Worm (Caenorhabditis elegans): ENCODE results near the gene F46C5.1.

Gene F46C5.1

DNA sequence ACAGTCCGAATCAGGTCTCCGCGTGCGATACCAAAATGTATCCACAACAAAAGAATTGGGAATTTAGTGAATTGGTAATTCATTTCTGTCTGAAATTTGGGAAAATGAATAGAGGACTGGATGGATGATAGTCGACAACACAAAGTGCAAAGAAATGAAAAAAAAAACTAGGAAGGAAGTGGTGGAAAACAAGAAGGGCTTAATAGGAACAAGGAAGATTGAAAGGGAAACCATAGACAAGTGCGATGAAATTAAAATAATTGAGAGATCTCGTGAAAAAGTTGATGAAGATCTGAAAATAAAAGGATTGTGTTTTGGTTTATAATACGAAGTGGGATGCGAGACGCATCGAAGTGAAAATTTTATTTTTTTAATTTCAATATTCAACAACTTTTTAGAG is 26.9 kb downstream of the F46C5.1 start, which contains the start of gene F07H5.7:
Gene F07H5.7 (minus strand): TSS at position 101 of the 400 bp plus-strand sequence.
- TF ChIP-seq C04F5.9 (tag; optimal IDR thresholded peaks at IDR 0.05) (no peak), hpl-2 (GFP tag; optimal IDR thresholded peaks at IDR 0.05) (no peak), sox-4 (tag; optimal IDR thresholded peaks at IDR 0.05) (no peak)

- TF ChIP-seq aly-2 (tag; optimal IDR thresholded peaks at IDR 0.05) = no peak
- no peak for TF ChIP-seq ceh-63 (GFP tag; optimal IDR thresholded peaks at IDR 0.05)
- no peak for TF ChIP-seq lin-35 (GFP tag; optimal IDR thresholded peaks at IDR 0.05)
- no peak for TF ChIP-seq snu-23 (GFP tag; optimal IDR thresholded peaks at IDR 0.05)
- no peak for TF ChIP-seq mab-9 (GFP tag; IDR thresholded peaks at IDR 0.05)
- no peak for TF ChIP-seq unc-130 (tag; optimal IDR thresholded peaks at IDR 0.05)
- no peak for TF ChIP-seq elt-2 (tag; optimal IDR thresholded peaks at IDR 0.05)
- no peak for TF ChIP-seq C16A3.4 (tag; optimal IDR thresholded peaks at IDR 0.05)
- no peak for TF ChIP-seq ceh-90 (tag; optimal IDR thresholded peaks at IDR 0.05)
- no peak for TF ChIP-seq lin-15B (tag; optimal IDR thresholded peaks at IDR 0.05)
Measured at ce11 chrII:8792640-8793039, 28.4 kb downstream of the F46C5.1 start, which contains the start of gene idpa-2. Gene idpa-2, minus strand, starts transcription at chrII:8792740.

DNA sequence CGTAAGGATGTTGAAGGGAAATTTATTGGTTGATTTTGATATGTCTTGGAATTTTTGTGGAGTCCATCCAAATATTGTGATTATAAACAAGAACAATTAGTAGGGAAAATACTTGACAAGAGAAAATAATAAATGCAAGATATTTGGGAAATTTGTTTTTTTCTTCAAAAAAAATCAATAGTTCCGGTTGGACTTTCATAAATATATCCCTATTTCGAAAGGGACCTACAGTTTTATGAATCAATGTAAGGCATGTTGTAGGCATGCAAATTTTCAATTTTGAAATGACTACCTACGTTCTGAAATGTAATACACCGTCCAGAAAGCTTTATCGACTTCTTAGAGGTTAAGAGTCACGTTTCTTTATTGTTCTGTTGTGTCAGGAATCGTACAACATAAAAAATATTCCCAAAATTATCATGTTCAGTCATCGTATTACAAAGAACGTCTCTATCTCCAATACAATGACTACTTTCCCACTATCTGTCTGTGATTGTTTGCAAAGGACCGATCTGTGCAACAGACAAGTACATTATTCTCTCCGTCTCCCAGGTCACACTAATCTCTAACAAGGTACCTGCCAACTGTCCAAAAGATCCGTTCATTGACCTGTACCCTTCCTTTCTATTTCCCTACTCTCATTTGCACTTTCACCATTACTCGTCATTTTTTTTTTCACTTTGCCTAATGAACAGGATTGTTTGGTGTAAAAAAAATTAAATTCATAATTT is 31.0 kb downstream of the F46C5.1 start, which contains the start of gene F07H5.13:
Gene F07H5.13 (plus strand): TSS at position 730 of the 731 bp plus-strand sequence.
- TF ChIP-seq ceh-90 (tag; optimal IDR thresholded peaks at IDR 0.05) (no peak), lin-13 (GFP tag; optimal IDR thresholded peaks at IDR 0.05) (peak; percentile 19), nhr-85 (tag) (peak; percentile 74), ceh-8 (GFP tag; optimal IDR thresholded peaks at IDR 0.05) (no peak), efl-1 (optimal IDR thresholded peaks at IDR 0.05) (no peak), efl-1 (GFP tag; optimal IDR thresholded peaks at IDR 0.05 in 1 of 2) (peak in 1 of 2 experiments; percentile 92), nhr-237 (tag; optimal IDR thresholded peaks at IDR 0.05) (no peak), zag-1 (tag; optimal IDR thresholded peaks at IDR 0.05) (no peak), aha-1 (tag; optimal IDR thresholded peaks at IDR 0.05) (no peak), sox-4 (tag; optimal IDR thresholded peaks at IDR 0.05) (no peak), isw-1 (GFP tag; IDR thresholded peaks at IDR 0.05) (no peak), nhr-12 (tag; optimal IDR thresholded peaks at IDR 0.05) (no peak), mef-2 (tag; optimal IDR thresholded peaks at IDR 0.05) (no peak), lir-3 (tag; optimal IDR thresholded peaks at IDR 0.05; ENCODE audit: poor library complexity) (no peak), F16B12.6 (tag; optimal IDR thresholded peaks at IDR 0.05) (no peak), unc-86 (tag; optimal IDR thresholded peaks at IDR 0.05) (no peak), C04F5.9 (tag; optimal IDR thresholded peaks at IDR 0.05) (no peak), mab-9 (GFP tag; IDR thresholded peaks at IDR 0.05) (no peak), nhr-71 (tag; optimal IDR thresholded peaks at IDR 0.05) (peak; percentile 54), nhr-20 (tag; optimal IDR thresholded peaks at IDR 0.05) (peak; percentile 23), mep-1 (tag; optimal IDR thresholded peaks at IDR 0.05) (no peak), nhr-47 (tag; optimal IDR thresholded peaks at IDR 0.05) (peak; percentile 58), skn-1 (tag; optimal IDR thresholded peaks at IDR 0.05) (no peak), nhr-90 (tag; optimal IDR thresholded peaks at IDR 0.05; ENCODE audit: poor library complexity) (peak; percentile 65), snpc-4 (tag; optimal IDR thresholded peaks at IDR 0.05) (no peak), egl-13 (tag; optimal IDR thresholded peaks at IDR 0.05) (no peak), xbp-1 (tag; optimal IDR thresholded peaks at IDR 0.05) (no peak), ztf-4 (tag; optimal IDR thresholded peaks at IDR 0.05) (peak; percentile 81), sptf-1 (tag; optimal IDR thresholded peaks at IDR 0.05) (no peak), ztf-11 (tag; optimal IDR thresholded peaks at IDR 0.05) (peak in 1 of 2 experiments; percentile 17), zip-4 (GFP tag; optimal IDR thresholded peaks at IDR 0.05) (peak; percentile 9), ama-1 (optimal IDR thresholded peaks at IDR 0.05) (peak; percentile 88), irx-1 (tag; optimal IDR thresholded peaks at IDR 0.05) (peak; percentile 2), aly-2 (tag; optimal IDR thresholded peaks at IDR 0.05) (peak; percentile 83), nhr-76 (tag; optimal IDR thresholded peaks at IDR 0.05) (no peak), tlp-1 (tag; optimal IDR thresholded peaks at IDR 0.05) (no peak), elt-2 (tag; optimal IDR thresholded peaks at IDR 0.05) (peak; percentile 42), swsn-7 (tag; optimal IDR thresholded peaks at IDR 0.05) (peak; percentile 25), grh-1 (GFP tag; IDR thresholded peaks at IDR 0.05) (no peak), ets-5 (GFP tag; IDR thresholded peaks at IDR 0.05) (no peak), rnt-1 (tag; optimal IDR thresholded peaks at IDR 0.05) (no peak), lin-15B (tag; optimal IDR thresholded peaks at IDR 0.05) (no peak), fkh-10 (GFP tag; optimal IDR thresholded peaks at IDR 0.05) (no peak)

All from whole organism, L1 larva.